Worm (Caenorhabditis elegans) whole organism, L2 larva: ENCODE measurements around the gene F13A7.11.

Source experiments
- R02D3.7 ChIP-seq: fragments of 150-350 bp; optimal IDR thresholded peaks from 2 replicates; lab custom pipeline; 2014; ENCODE audit warnings: missing biosample characterization, missing genetic modification characterization
- ama-1 ChIP-seq: fragments of 150-350 bp; optimal IDR thresholded peaks from 2 replicates; lab custom pipeline; 2018; ENCODE audit warnings: inconsistent platforms
- blmp-1 ChIP-seq: sonication (generic microtip); optimal IDR thresholded peaks from 2 replicates; lab custom pipeline; 2017; ENCODE audit warnings: missing genetic modification characterization, mild to moderate bottlenecking, missing compliant biosample characterization, antibody characterized with exemption, moderate library complexity; ENCODE audit not compliant: insufficient read depth
- egl-27 ChIP-seq: sonication (generic microtip); optimal IDR thresholded peaks from 3 replicates; lab custom pipeline; 2017; ENCODE audit warnings: missing biosample characterization, missing genetic modification reagents, missing genetic modification characterization
- elt-3 ChIP-seq: sonication (generic microtip); optimal IDR thresholded peaks from 2 replicates; lab custom pipeline; 2017; ENCODE audit warnings: missing biosample characterization, missing genetic modification characterization
- lin-39 ChIP-seq: fragments of 150-350 bp; optimal IDR thresholded peaks from 2 replicates; lab custom pipeline; 2014; ENCODE audit warnings: missing biosample characterization, missing genetic modification reagents, missing genetic modification characterization
- mbf-1 ChIP-seq: sonication (generic microtip); optimal IDR thresholded peaks from 2 replicates; lab custom pipeline; 2017; ENCODE audit warnings: missing biosample characterization, missing genetic modification characterization
- mdl-1 ChIP-seq, 2 experiments: fragments of 150-350 bp in 1 of 2; sonication (generic microtip) in 1 of 2; optimal IDR thresholded peaks; 2 replicates each; lab custom pipeline; 2017; ENCODE audit warnings: missing biosample characterization in 2 of 2, missing genetic modification characterization in 2 of 2
- nhr-129 ChIP-seq: fragments of 150-350 bp; optimal IDR thresholded peaks from 2 replicates; lab custom pipeline; 2014; ENCODE audit warnings: missing biosample characterization, missing genetic modification characterization
- nhr-237 ChIP-seq: fragments of 150-350 bp; optimal IDR thresholded peaks from 2 replicates; lab custom pipeline; 2014; ENCODE audit warnings: missing biosample characterization, missing genetic modification characterization
- nhr-6 ChIP-seq: fragments of 150-350 bp; optimal IDR thresholded peaks from 2 replicates; lab custom pipeline; 2014; ENCODE audit warnings: missing biosample characterization, missing genetic modification characterization
- sem-4 ChIP-seq: fragments of 150-350 bp; optimal IDR thresholded peaks from 2 replicates; lab custom pipeline; 2014; ENCODE audit warnings: missing biosample characterization, missing genetic modification reagents, missing genetic modification characterization
- snpc-4 ChIP-seq: fragments of 150-350 bp; optimal IDR thresholded peaks from 2 replicates; lab custom pipeline; 2014; ENCODE audit warnings: missing biosample characterization, missing genetic modification characterization
- unc-62 ChIP-seq: fragments of 150-350 bp; optimal IDR thresholded peaks from 2 replicates; lab custom pipeline; 2014; ENCODE audit warnings: missing biosample characterization, missing genetic modification reagents, missing genetic modification characterization

ce11 chrV:16388268-16388667 lies 6.8 kb downstream of the F13A7.11 start, which contains the start of gene sri-65:
- TF ChIP-seq mbf-1 (no peak), nhr-237 (no peak), lin-39 (tag; lab: Kevin White, UChicago) (no peak), R02D3.7 (tag; lab: Kevin White, UChicago) (no peak), blmp-1 (tag; lab: Kevin White, UChicago) (no peak), egl-27 (tag; lab: Kevin White, UChicago) (no peak), ama-1 (no peak), nhr-129 (tag; lab: Kevin White, UChicago) (no peak), mdl-1 (tag; optimal IDR thresholded peaks at IDR 0.05; lab: Kevin White, UChicago) (no peak), unc-62 (GFP tag; lab: Kevin White, UChicago) (no peak), nhr-6 (tag; lab: Kevin White, UChicago) (no peak), snpc-4 (tag; lab: Kevin White, UChicago) (no peak), sem-4 (tag; lab: Kevin White, UChicago) (no peak), elt-3 (tag; lab: Kevin White, UChicago) (no peak)
